Fruit fly (Drosophila melanogaster) whole organism, embryonic: Measurements from ENCODE around the gene Pak.

ENCODE experiments used
- Asciz ChIP-seq: fragments of 200-800 bp; sonication (Bioruptor generic); optimal IDR thresholded peaks from 2 replicates; lab custom pipeline; 2017; ENCODE audit warnings: missing biosample characterization, mild to moderate bottlenecking, missing genetic modification characterization, missing genetic modification reagents
- Awh ChIP-seq: fragments of 200-800 bp; sonication (Bioruptor generic); IDR thresholded peaks from 2 replicates; pipeline ENCODE4, ENCODE4 v1.3.6; 2022; ENCODE audit warnings: missing biosample characterization, missing genetic modification characterization
- CG11398 ChIP-seq: fragments of 200-800 bp; sonication (Bioruptor generic); optimal IDR thresholded peaks from 2 replicates; lab custom pipeline; 2016; ENCODE audit warnings: missing biosample characterization, missing genetic modification characterization
- CG12104 ChIP-seq: fragments of 200-800 bp; sonication (Bioruptor generic); optimal IDR thresholded peaks from 3 replicates; lab custom pipeline; 2016; ENCODE audit warnings: missing biosample characterization, missing genetic modification characterization
- CG16779 ChIP-seq: fragments of 200-800 bp; sonication (Bioruptor generic); IDR thresholded peaks from 2 replicates; pipeline ENCODE4 v1.3.6; 2022; ENCODE audit warnings: missing biosample characterization, missing genetic modification characterization
- CG16813 ChIP-seq: fragments of 200-800 bp; sonication (Bioruptor generic); IDR thresholded peaks from 3 replicates; pipeline ENCODE4 v1.3.6; 2022; ENCODE audit warnings: missing biosample characterization, missing genetic modification characterization; ENCODE audit not compliant: partially characterized antibody
- CG17829 ChIP-seq: fragments of 200-800 bp; optimal IDR thresholded peaks from 2 replicates; lab custom pipeline; 2019; ENCODE audit warnings: missing biosample characterization, mild to moderate bottlenecking, missing genetic modification characterization, moderate library complexity
- CG18262 ChIP-seq: fragments of 200-800 bp; optimal IDR thresholded peaks from 3 replicates; lab custom pipeline; 2019; ENCODE audit warnings: missing biosample characterization, mild to moderate bottlenecking, missing genetic modification characterization, moderate library complexity
- CG2889 ChIP-seq: fragments of 200-800 bp; sonication (Bioruptor generic); IDR thresholded peaks from 3 replicates; pipeline ENCODE4 v1.3.6; 2022; ENCODE audit warnings: missing biosample characterization, missing genetic modification characterization
- CG31224 ChIP-seq: fragments of 200-800 bp; sonication (Bioruptor generic); IDR thresholded peaks from 2 replicates; pipeline ENCODE4 v1.3.6; 2022; ENCODE audit warnings: missing biosample characterization, missing genetic modification characterization
- CG31365 ChIP-seq: fragments of 200-800 bp; sonication (Bioruptor generic); optimal IDR thresholded peaks from 2 replicates; lab custom pipeline; 2018; ENCODE audit warnings: missing biosample characterization, mild to moderate bottlenecking, missing genetic modification characterization
- CG32772 ChIP-seq: fragments of 200-800 bp; sonication (Bioruptor generic); IDR thresholded peaks from 2 replicates; pipeline ENCODE4 v1.3.6; 2022; ENCODE audit warnings: missing biosample characterization, missing genetic modification characterization
- CG3281 ChIP-seq: fragments of 200-800 bp; sonication (Bioruptor generic); optimal IDR thresholded peaks from 3 replicates; lab custom pipeline; 2017; ENCODE audit warnings: missing biosample characterization, mild to moderate bottlenecking, missing genetic modification characterization
- CG3726 ChIP-seq: fragments of 200-800 bp; sonication (Bioruptor generic); IDR thresholded peaks from 3 replicates; pipeline ENCODE4, ENCODE4 v1.3.6; 2022; ENCODE audit warnings: missing biosample characterization, missing genetic modification characterization
- CG4360 ChIP-seq: fragments of 200-800 bp; sonication (Bioruptor generic); IDR thresholded peaks from 2 replicates; pipeline ENCODE4 v1.3.6; 2022; ENCODE audit warnings: missing biosample characterization, missing genetic modification characterization
- CG4424 ChIP-seq: fragments of 200-800 bp; sonication (Bioruptor generic); optimal IDR thresholded peaks from 3 replicates; lab custom pipeline; 2016; ENCODE audit warnings: missing biosample characterization, missing genetic modification characterization
- CG7987 ChIP-seq: fragments of 200-800 bp; sonication (Bioruptor generic); optimal IDR thresholded peaks from 2 replicates; lab custom pipeline; 2018; ENCODE audit warnings: missing biosample characterization, mild to moderate bottlenecking, missing genetic modification characterization, moderate library complexity
- CG9932 ChIP-seq: fragments of 200-800 bp; sonication (Bioruptor generic); IDR thresholded peaks from 2 replicates; pipeline ENCODE4 v1.3.6; 2022; ENCODE audit warnings: missing biosample characterization, missing genetic modification characterization
- Camta ChIP-seq: fragments of 200-800 bp; sonication (Bioruptor generic); optimal IDR thresholded peaks from 2 replicates; lab custom pipeline; 2016; ENCODE audit warnings: missing biosample characterization, missing genetic modification characterization
- Dfd ChIP-seq, 2 experiments: fragments of >200 bp; optimal IDR thresholded peaks; 2 replicates each; lab custom pipeline; 2017; ENCODE audit warnings: missing biosample characterization in 2 of 2, missing genetic modification characterization in 2 of 2
- GATAe ChIP-seq: fragments of 200-800 bp; sonication (Bioruptor generic); conservative IDR thresholded peaks from 2 replicates; pipeline ENCODE4 v1.3.6; 2022; ENCODE audit warnings: missing biosample characterization, missing genetic modification characterization
- HLH4C ChIP-seq: fragments of 200-800 bp; sonication (Bioruptor generic); IDR thresholded peaks from 3 replicates; pipeline ENCODE4 v1.3.6; 2022; ENCODE audit warnings: missing biosample characterization, missing genetic modification characterization; ENCODE audit not compliant: partially characterized antibody
- Hmr ChIP-seq: fragments of 200-800 bp; sonication (Bioruptor generic); optimal IDR thresholded peaks from 3 replicates; lab custom pipeline; 2017; ENCODE audit warnings: mild to moderate bottlenecking, missing biosample characterization, missing genetic modification reagents, missing genetic modification characterization
- NC2β ChIP-seq: fragments of 200-800 bp; sonication (Bioruptor generic); optimal IDR thresholded peaks from 2 replicates; lab custom pipeline; 2016; ENCODE audit warnings: missing biosample characterization, missing genetic modification characterization
- Nf-YB ChIP-seq: fragments of 200-800 bp; sonication (Bioruptor generic); optimal IDR thresholded peaks from 3 replicates; lab custom pipeline; 2019; ENCODE audit warnings: missing biosample characterization, mild to moderate bottlenecking, missing genetic modification characterization, moderate library complexity
- Sox102F ChIP-seq: fragments of 200-800 bp; sonication (Bioruptor generic); optimal IDR thresholded peaks from 2 replicates; lab custom pipeline; 2018; ENCODE audit warnings: missing biosample characterization, mild to moderate bottlenecking, missing genetic modification characterization, moderate library complexity
- Sry-β ChIP-seq: fragments of 200-800 bp; sonication (Bioruptor generic); optimal IDR thresholded peaks from 2 replicates; lab custom pipeline; 2018; ENCODE audit warnings: missing biosample characterization, mild to moderate bottlenecking, missing genetic modification characterization, moderate library complexity
- abd-A ChIP-seq: fragments of 200-800 bp; sonication (Bioruptor generic); optimal IDR thresholded peaks from 3 replicates; lab custom pipeline; 2019; ENCODE audit warnings: missing biosample characterization, mild to moderate bottlenecking, missing genetic modification characterization, moderate library complexity
- ap ChIP-seq: fragments of 200-800 bp; sonication (Bioruptor generic); IDR thresholded peaks from 2 replicates; pipeline ENCODE4 v1.3.6; 2022; ENCODE audit warnings: missing biosample characterization, missing genetic modification characterization
- ato ChIP-seq: fragments of 200-800 bp; sonication (Bioruptor generic); IDR thresholded peaks from 2 replicates; pipeline ENCODE4 v1.3.6; 2022; ENCODE audit warnings: missing biosample characterization, missing genetic modification characterization; ENCODE audit not compliant: partially characterized antibody
- cato ChIP-seq: fragments of 200-800 bp; sonication (Bioruptor generic); optimal IDR thresholded peaks from 2 replicates; lab custom pipeline; 2016; ENCODE audit warnings: missing biosample characterization, missing genetic modification characterization, borderline replicate concordance
- chn ChIP-seq: fragments of 200-800 bp; sonication (Bioruptor generic); optimal IDR thresholded peaks from 2 replicates; lab custom pipeline; 2016; ENCODE audit warnings: missing biosample characterization, missing genetic modification characterization
- ci ChIP-seq: fragments of 200-800 bp; sonication (Bioruptor generic); IDR thresholded peaks from 3 replicates; pipeline ENCODE4 v1.3.6; 2022; ENCODE audit warnings: missing biosample characterization, missing genetic modification characterization
- ftz-f1 ChIP-seq: fragments of 200-800 bp; sonication (Bioruptor generic); optimal IDR thresholded peaks from 2 replicates; lab custom pipeline; 2016; ENCODE audit warnings: missing biosample characterization, missing genetic modification characterization
- gt ChIP-seq: fragments of 200-800 bp; sonication (Bioruptor generic); IDR thresholded peaks from 2 replicates; pipeline ENCODE4 v1.3.6; 2022; ENCODE audit warnings: missing biosample characterization, missing genetic modification characterization
- ham ChIP-seq: fragments of 200-800 bp; sonication (Bioruptor generic); IDR thresholded peaks from 2 replicates; pipeline ENCODE4 v1.3.6; 2022; ENCODE audit warnings: missing biosample characterization, missing genetic modification characterization
- kni ChIP-seq: fragments of 200-800 bp; sonication (Bioruptor generic); optimal IDR thresholded peaks from 3 replicates; lab custom pipeline; 2017; ENCODE audit warnings: mild to moderate bottlenecking, missing biosample characterization, missing genetic modification reagents, missing genetic modification characterization
- knrl ChIP-seq: fragments of 200-800 bp; sonication (Bioruptor generic); IDR thresholded peaks from 3 replicates; pipeline ENCODE4 v1.3.6; 2022; ENCODE audit warnings: missing biosample characterization, missing genetic modification characterization; ENCODE audit not compliant: partially characterized antibody
- maf-S ChIP-seq: fragments of 200-800 bp; sonication (Bioruptor generic); optimal IDR thresholded peaks from 2 replicates; lab custom pipeline; 2016; ENCODE audit warnings: missing biosample characterization, missing genetic modification characterization
- mld ChIP-seq: fragments of 200-800 bp; sonication (Bioruptor generic); IDR thresholded peaks from 3 replicates; pipeline ENCODE4 v1.3.6; 2022; ENCODE audit warnings: missing biosample characterization, missing genetic modification characterization; ENCODE audit not compliant: partially characterized antibody
- nerfin-2 ChIP-seq: fragments of 200-800 bp; sonication (Bioruptor generic); IDR thresholded peaks from 2 replicates; pipeline ENCODE4 v1.3.6; 2022; ENCODE audit warnings: missing biosample characterization, missing genetic modification characterization; ENCODE audit not compliant: partially characterized antibody
- pum ChIP-seq: fragments of 200-800 bp; sonication (Bioruptor generic); optimal IDR thresholded peaks from 2 replicates; lab custom pipeline; 2016; ENCODE audit warnings: missing biosample characterization, missing genetic modification characterization
- repo ChIP-seq: fragments of 200-800 bp; sonication (Bioruptor generic); optimal IDR thresholded peaks from 2 replicates; lab custom pipeline; 2016; ENCODE audit warnings: missing biosample characterization, missing genetic modification characterization
- ro ChIP-seq: fragments of 200-800 bp; sonication (Bioruptor generic); IDR thresholded peaks from 2 replicates; pipeline ENCODE4 v1.3.6; 2022; ENCODE audit warnings: missing biosample characterization, missing genetic modification characterization
- salm ChIP-seq: fragments of 200-800 bp; sonication (Bioruptor generic); optimal IDR thresholded peaks from 2 replicates; lab custom pipeline; 2018; ENCODE audit warnings: missing biosample characterization, mild to moderate bottlenecking, missing genetic modification characterization
- scrt ChIP-seq: fragments of 200-800 bp; sonication (Bioruptor generic); optimal IDR thresholded peaks from 2 replicates; lab custom pipeline; 2018; ENCODE audit warnings: missing biosample characterization, mild to moderate bottlenecking, missing genetic modification characterization, moderate library complexity
- stwl ChIP-seq: fragments of 200-800 bp; sonication (Bioruptor generic); optimal IDR thresholded peaks from 3 replicates; lab custom pipeline; 2018; ENCODE audit warnings: missing biosample characterization, mild to moderate bottlenecking, missing genetic modification characterization, moderate library complexity
- toy ChIP-seq: fragments of 200-800 bp; sonication (Bioruptor generic); IDR thresholded peaks from 2 replicates; pipeline ENCODE4 v1.3.6; 2022; ENCODE audit warnings: missing biosample characterization, missing genetic modification characterization
- zfh2 ChIP-seq: fragments of 200-800 bp; sonication (Bioruptor generic); optimal IDR thresholded peaks from 2 replicates; lab custom pipeline; 2016; ENCODE audit warnings: missing biosample characterization, missing genetic modification characterization

The Pak gene

dm6 chr3R:6368550-6369238, 18.0 kb downstream of the Pak start, which contains the start of gene CG10286 (continued):
- TF ChIP-seq Sry-β (GFP tag; lab: Kevin White, UChicago) (peak; percentile 15), stwl (tag; lab: Kevin White, UChicago) (peak; percentile 3), scrt (GFP tag; lab: Kevin White, UChicago) (peak; percentile 25), maf-S (GFP tag; lab: Kevin White, UChicago) (no peak), CG11398 (GFP tag; lab: Kevin White, UChicago) (no peak), CG18262 (tag; lab: Kevin White, UChicago) (peak; percentile 67), Camta (no peak), ftz-f1 (no peak), CG9932 (GFP tag; lab: Robert Waterston, UW) (peak; percentile 64), CG31224 (GFP tag; lab: Robert Waterston, UW) (0 out of 2 replicates have a peak, but pooled peaks have one; percentile 25), GATAe (GFP tag; lab: Robert Waterston, UW) (no peak), nerfin-2 (GFP tag; lab: Robert Waterston, UW) (peak; percentile 54; the same call in 1 of the 2 replicates), HLH4C (GFP tag; lab: Robert Waterston, UW) (peak; percentile 70), CG32772 (no peak), Dfd (GFP tag; optimal IDR thresholded peaks at IDR 0.05; lab: Kevin White, UChicago) (no peak), CG31365 (no peak), CG12104 (GFP tag; lab: Kevin White, UChicago) (peak; percentile 42), repo (GFP tag; lab: Kevin White, UChicago) (peak; percentile 26), salm (peak; percentile 23), CG4424 (GFP tag; lab: Kevin White, UChicago) (no peak), zfh2 (GFP tag; lab: Kevin White, UChicago) (peak; percentile 8), CG16813 (GFP tag; lab: Robert Waterston, UW) (peak; percentile 70), Sox102F (GFP tag; lab: Kevin White, UChicago) (no peak), Nf-YB (GFP tag; lab: Kevin White, UChicago) (no peak), CG4360 (no peak), cato (GFP tag; lab: Kevin White, UChicago) (no peak), knrl (peak; percentile 72), CG16779 (no peak), CG7987 (GFP tag; lab: Kevin White, UChicago) (peak; percentile 54), kni (GFP tag; lab: Kevin White, UChicago) (no peak), abd-A (tag; lab: Kevin White, UChicago) (no peak), CG3726 (GFP tag; lab: Robert Waterston, UW) (no peak), CG17829 (tag; lab: Kevin White, UChicago) (peak; percentile 69), Hmr (GFP tag; lab: Kevin White, UChicago) (peak; percentile 48), chn (GFP tag; lab: Kevin White, UChicago) (no peak), ham (GFP tag; lab: Robert Waterston, UW) (no peak), CG2889 (no peak), ato (peak; percentile 66; the same call in 1 of the 2 replicates), ro (GFP tag; lab: Robert Waterston, UW) (no peak), gt (GFP tag; lab: Robert Waterston, UW) (no peak), ap (no peak; the same call in 1 of the 2 replicates), CG3281 (peak; percentile 33), toy (GFP tag; lab: Robert Waterston, UW) (no peak; the same call in 1 of the 2 replicates), mld (GFP tag; lab: Robert Waterston, UW) (0 out of 3 replicates have a peak, but pooled peaks have one; percentile 18), pum (GFP tag; lab: Kevin White, UChicago) (no peak), ci (GFP tag; lab: Robert Waterston, UW) (no peak; the same call in 2 of the 3 replicates), Asciz (GFP tag; lab: Kevin White, UChicago) (no peak), Awh (no peak), NC2β (GFP tag; lab: Kevin White, UChicago) (peak; percentile 26)
